Fruit fly (Drosophila melanogaster): ENCODE measurements around the gene Zmynd8.

Zmynd8 gene

dm6 chr3R:31689727-31690126 lies 20.5 kb downstream of the Zmynd8 start (continued):
- TF ChIP-seq CG16863 (GFP tag; optimal IDR thresholded peaks at IDR 0.05), result no peak
- TF ChIP-seq eyg (GFP tag; optimal IDR thresholded peaks at IDR 0.05), result no peak
- no peak for TF ChIP-seq CG7271 (tag; optimal IDR thresholded peaks at IDR 0.05)
- no peak for TF ChIP-seq crp (GFP tag; optimal IDR thresholded peaks at IDR 0.05)
- TF ChIP-seq stwl (tag; optimal IDR thresholded peaks at IDR 0.05), result peak; percentile 7
- no peak for TF ChIP-seq Hmr (GFP tag; optimal IDR thresholded peaks at IDR 0.05)
- no peak for TF ChIP-seq psq (GFP tag; optimal IDR thresholded peaks at IDR 0.05)
- TF ChIP-seq CG3847 (GFP tag; IDR thresholded peaks at IDR 0.05), result no peak
- TF ChIP-seq abd-A (tag; optimal IDR thresholded peaks at IDR 0.05), result no peak
- no peak for TF ChIP-seq Taf1 (GFP tag; IDR thresholded peaks at IDR 0.05)
- TF ChIP-seq CG6254 (GFP tag; optimal IDR thresholded peaks at IDR 0.05), result peak; percentile 12
- peak; percentile 14 for TF ChIP-seq CG12391 (tag; optimal IDR thresholded peaks at IDR 0.05)
- TF ChIP-seq hkb (optimal IDR thresholded peaks at IDR 0.05), result no peak
- TF ChIP-seq hkb (GFP tag; IDR thresholded peaks at IDR 0.05), result no peak
- no peak for TF ChIP-seq emc (GFP tag; optimal IDR thresholded peaks at IDR 0.05)
- TF ChIP-seq Vsx1 (GFP tag; optimal IDR thresholded peaks at IDR 0.05), result no peak
- peak; percentile 42 for TF ChIP-seq CG10267 (tag; optimal IDR thresholded peaks at IDR 0.05)
- TF ChIP-seq lmd (GFP tag; IDR thresholded peaks at IDR 0.05), result no peak
- no peak for TF ChIP-seq gro (GFP tag; optimal IDR thresholded peaks at IDR 0.05)
- no peak for TF ChIP-seq Fer3 (tag; optimal IDR thresholded peaks at IDR 0.05)
- no peak for TF ChIP-seq hbn (GFP tag; IDR thresholded peaks at IDR 0.05; ENCODE audit: partially characterized antibody)
- TF ChIP-seq disco-r (GFP tag; optimal IDR thresholded peaks at IDR 0.05), result no peak
- no peak for TF ChIP-seq CG8478 (optimal IDR thresholded peaks at IDR 0.05)
- no peak for TF ChIP-seq salm (tag; optimal IDR thresholded peaks at IDR 0.05)
- TF ChIP-seq CG10366 (GFP tag; IDR thresholded peaks at IDR 0.05), result no peak
- TF ChIP-seq Sox100B (GFP tag; optimal IDR thresholded peaks at IDR 0.05), result peak; percentile 3
- no peak for TF ChIP-seq wek (GFP tag; optimal IDR thresholded peaks at IDR 0.05)
- TF ChIP-seq Hsf (GFP tag; optimal IDR thresholded peaks at IDR 0.05), result no peak
- no peak for TF ChIP-seq sima (GFP tag; optimal IDR thresholded peaks at IDR 0.05)
- no peak for TF ChIP-seq Meics (GFP tag; optimal IDR thresholded peaks at IDR 0.05)
- TF ChIP-seq Gug (GFP tag; IDR thresholded peaks at IDR 0.05), result no peak
- TF ChIP-seq Opbp (GFP tag; IDR thresholded peaks at IDR 0.05; ENCODE audit: partially characterized antibody), result no peak
- TF ChIP-seq CG1603 (tag; optimal IDR thresholded peaks at IDR 0.05), result peak; percentile 49
- no peak for TF ChIP-seq pros (GFP tag; optimal IDR thresholded peaks at IDR 0.05)
- TF ChIP-seq CG10565 (GFP tag; optimal IDR thresholded peaks at IDR 0.05), result no peak
- TF ChIP-seq nau (GFP tag; optimal IDR thresholded peaks at IDR 0.05), result no peak
- no peak for TF ChIP-seq HLH3B (GFP tag; IDR thresholded peaks at IDR 0.05)
- TF ChIP-seq mirr (GFP tag; optimal IDR thresholded peaks at IDR 0.05), result no peak
- no peak for TF ChIP-seq Deaf1 (tag; optimal IDR thresholded peaks at IDR 0.05)
- TF ChIP-seq CG17912 (GFP tag; optimal IDR thresholded peaks at IDR 0.05), result no peak
- TF ChIP-seq ro (GFP tag; IDR thresholded peaks at IDR 0.05), result no peak
- peak; percentile 13 for TF ChIP-seq unpg (GFP tag; optimal IDR thresholded peaks at IDR 0.05)
- TF ChIP-seq CG6272 (GFP tag; IDR thresholded peaks at IDR 0.05), result no peak
- no peak for TF ChIP-seq CG1529 (GFP tag; optimal IDR thresholded peaks at IDR 0.05)
- TF ChIP-seq Hmx (GFP tag; optimal IDR thresholded peaks at IDR 0.05), result no peak
- peak; percentile 47 for TF ChIP-seq nmo (GFP tag; optimal IDR thresholded peaks at IDR 0.05)
- no peak for TF ChIP-seq CG17359 (tag; optimal IDR thresholded peaks at IDR 0.05)
- no peak for TF ChIP-seq Hey (tag; optimal IDR thresholded peaks at IDR 0.05)
- no peak for TF ChIP-seq CG10209 (GFP tag; optimal IDR thresholded peaks at IDR 0.05)
- no peak for TF ChIP-seq dm (GFP tag; optimal IDR thresholded peaks at IDR 0.05)
- no peak for TF ChIP-seq sr (GFP tag; IDR thresholded peaks at IDR 0.05)

All from whole organism, embryonic.